Worm (Caenorhabditis elegans): ENCODE data around the gene srw-109.

DNA sequence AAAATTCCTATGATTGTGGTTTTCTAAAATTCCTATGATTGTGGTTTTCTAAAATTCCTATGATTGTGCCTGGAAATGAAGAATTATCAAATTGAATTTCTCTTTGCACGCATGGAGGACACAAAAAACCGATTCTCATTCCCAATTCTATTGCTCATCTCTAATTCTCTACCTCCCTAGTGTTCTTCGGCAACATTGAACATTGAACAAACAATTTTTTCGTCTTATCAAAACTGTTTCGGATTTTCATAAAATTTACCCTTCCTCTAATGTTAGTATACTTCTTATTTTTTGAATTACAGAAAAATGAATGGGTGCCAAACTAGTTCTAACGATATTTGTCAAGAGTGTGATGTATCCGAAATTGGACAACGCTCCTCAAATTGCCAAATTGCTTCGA, 27.5 kb upstream of the srw-109 start, which contains the start of gene pals-31:
- no peak for TF ChIP-seq aly-2 (tag; optimal IDR thresholded peaks at IDR 0.05)
- TF ChIP-seq ama-1 (optimal IDR thresholded peaks at IDR 0.05) = no peak
- TF ChIP-seq eor-1 (tag; optimal IDR thresholded peaks at IDR 0.05) = no peak
- no peak for TF ChIP-seq nhr-11 (tag; optimal IDR thresholded peaks at IDR 0.05)
- no peak for TF ChIP-seq egl-27 (tag; optimal IDR thresholded peaks at IDR 0.05)
- no peak for TF ChIP-seq unc-39 (tag; optimal IDR thresholded peaks at IDR 0.05)
- no peak for TF ChIP-seq R02D3.7 (tag; optimal IDR thresholded peaks at IDR 0.05)
- TF ChIP-seq ztf-11 (tag; optimal IDR thresholded peaks at IDR 0.05) = no peak
- no peak for TF ChIP-seq elt-2 (tag; optimal IDR thresholded peaks at IDR 0.05)
- no peak for TF ChIP-seq nhr-76 (tag; optimal IDR thresholded peaks at IDR 0.05)
- no peak for TF ChIP-seq nhr-28 (tag; optimal IDR thresholded peaks at IDR 0.05)
- no peak for TF ChIP-seq daf-12 (tag; optimal IDR thresholded peaks at IDR 0.05)

Measured in whole organism, L3 larva.